Fruit fly (Drosophila melanogaster): ENCODE measurements around the gene papi.

DNA sequence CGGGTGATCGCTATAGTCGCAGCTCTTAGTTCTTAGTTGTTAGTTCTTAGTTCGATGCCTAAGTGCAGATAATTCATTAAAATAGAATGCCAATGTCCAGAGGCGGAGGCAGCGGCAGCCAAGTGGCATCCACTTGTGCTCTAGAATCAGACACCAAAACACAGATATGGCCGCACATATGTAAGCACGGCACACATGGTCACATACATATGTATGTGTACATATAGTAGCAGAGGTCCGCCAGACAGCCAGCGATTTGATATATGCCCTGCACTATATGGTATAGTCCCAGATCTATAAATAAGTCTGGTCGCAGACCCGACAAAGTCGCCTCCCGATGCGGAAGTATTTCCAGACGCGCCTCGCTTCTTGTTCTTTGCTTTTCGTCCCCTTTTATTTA is 39.9 kb upstream of the papi start:
- TF ChIP-seq pan (optimal IDR thresholded peaks at IDR 0.05) (no peak), Abd-B (GFP tag; optimal IDR thresholded peaks at IDR 0.05) (no peak), HLH106 (tag; optimal IDR thresholded peaks at IDR 0.05) (no peak), woc (GFP tag; optimal IDR thresholded peaks at IDR 0.05) (no peak)
